Worm (Caenorhabditis elegans) whole organism, midembryonic: ENCODE data around the gene dnc-1.

Experiments used
- T22C8.4 ChIP-seq: fragments of 200-800 bp; sonication (Bioruptor generic); IDR thresholded peaks from 2 replicates; pipeline ENCODE4 v1.3.6; 2022; ENCODE audit warnings: missing genetic modification characterization, missing compliant biosample characterization
- cog-1 ChIP-seq: sonication (generic microtip); optimal IDR thresholded peaks from 2 replicates; lab custom pipeline; 2016; ENCODE audit warnings: missing genetic modification characterization, missing compliant biosample characterization
- flt-1 ChIP-seq: fragments of 200-800 bp; sonication (Bioruptor generic); IDR thresholded peaks from 2 replicates; pipeline ENCODE4 v1.3.6; 2022; ENCODE audit warnings: missing genetic modification characterization, missing compliant biosample characterization
- klf-2 ChIP-seq: fragments of 200-800 bp; sonication (Bioruptor generic); conservative IDR thresholded peaks from 2 replicates; pipeline ENCODE4 v1.3.6; 2022; ENCODE audit warnings: missing genetic modification reagents, missing genetic modification characterization, missing compliant biosample characterization
- med-1 ChIP-seq: sonication (generic microtip); optimal IDR thresholded peaks from 2 replicates; lab custom pipeline; 2017; ENCODE audit warnings: missing genetic modification characterization, mild to moderate bottlenecking, missing compliant biosample characterization, antibody characterized with exemption, missing genetic modification reagents; ENCODE audit not compliant: insufficient read depth
- ref-1 ChIP-seq: fragments of 200-800 bp; sonication (Bioruptor generic); conservative IDR thresholded peaks from 2 replicates; pipeline ENCODE4 v1.3.6; 2022; ENCODE audit warnings: missing genetic modification reagents, missing genetic modification characterization, missing compliant biosample characterization
- tab-1 ChIP-seq: fragments of 200-800 bp; sonication (Bioruptor generic); IDR thresholded peaks from 2 replicates; pipeline ENCODE4 v1.3.6; 2022; ENCODE audit warnings: missing genetic modification characterization, missing compliant biosample characterization
- ztf-23 ChIP-seq: fragments of 200-800 bp; sonication (Bioruptor generic); IDR thresholded peaks from 2 replicates; pipeline ENCODE4 v1.3.6; 2022; ENCODE audit warnings: missing genetic modification reagents, missing genetic modification characterization, missing compliant biosample characterization
- ztf-29 ChIP-seq: fragments of 200-800 bp; sonication (Bioruptor generic); IDR thresholded peaks from 2 replicates; pipeline ENCODE4 v1.3.6; 2022; ENCODE audit warnings: missing genetic modification reagents, missing genetic modification characterization, missing compliant biosample characterization

ce11 chrIV:10902476-10902875 lies 30.5 kb downstream of the dnc-1 start:
- TF ChIP-seq med-1 (GFP tag; lab: Kevin White, UChicago) (no peak), tab-1 (GFP tag; lab: Robert Waterston, UW) (no peak), T22C8.4 (GFP tag; lab: Robert Waterston, UW) (no peak), klf-2 (no peak), flt-1 (GFP tag; lab: Robert Waterston, UW) (no peak), ztf-29 (GFP tag; lab: Robert Waterston, UW) (no peak), cog-1 (tag; lab: Kevin White, UChicago) (no peak), ref-1 (GFP tag; lab: Robert Waterston, UW) (no peak), ztf-23 (no peak)
